Worm (Caenorhabditis elegans) whole organism, mixed stage, embryonic: ENCODE results near the gene nhr-41.

Source experiments
- hlh-1 ChIP-seq: fragments of 150-350 bp; optimal IDR thresholded peaks from 2 replicates; lab custom pipeline; 2014; ENCODE audit warnings: missing biosample characterization, missing genetic modification reagents, missing genetic modification characterization
- mep-1 ChIP-seq: fragments of 150-350 bp; optimal IDR thresholded peaks from 2 replicates; lab custom pipeline; 2017; ENCODE audit warnings: missing biosample characterization, missing genetic modification reagents, missing genetic modification characterization, inconsistent platforms

DNA sequence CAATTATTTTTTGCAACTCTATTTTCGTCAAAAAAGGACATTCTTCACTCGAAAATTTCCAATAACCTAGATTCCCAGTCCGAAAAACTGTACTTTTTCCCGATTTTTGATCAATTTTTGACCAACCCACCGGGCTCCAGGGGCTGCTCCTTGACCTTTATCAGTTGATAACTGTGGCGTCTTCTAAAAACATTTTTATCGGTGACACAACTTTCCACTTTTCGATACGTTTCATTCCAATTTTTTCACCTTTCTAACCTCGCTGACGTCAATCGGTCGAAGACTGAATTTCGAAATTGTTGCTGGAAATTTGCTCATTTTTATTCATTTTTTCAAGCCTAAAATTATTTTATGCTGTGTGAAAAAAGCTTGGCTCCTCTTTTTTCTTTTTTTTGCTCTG is 3.6 kb downstream of the nhr-41 start:
- no peak for TF ChIP-seq mep-1 (tag; lab: Kevin White, UChicago)
- TF ChIP-seq hlh-1 (tag; lab: Kevin White, UChicago), result no peak
